Worm (Caenorhabditis elegans) whole organism, early embryonic: Measurements from ENCODE around the gene K10G9.2.
"Not testable (repeated sequence)": the region's sequence is repeated elsewhere in the genome, so short reads cannot be mapped to it uniquely, and the experiment has no call there.

Experiments
- B0310.2 ChIP-seq: sonication (generic microtip); optimal IDR thresholded peaks from 2 replicates; lab custom pipeline; 2016; ENCODE audit warnings: mild to moderate bottlenecking, missing genetic modification characterization, missing compliant biosample characterization
- F13C5.2 ChIP-seq: sonication (generic microtip); optimal IDR thresholded peaks from 2 replicates; lab custom pipeline; 2017; ENCODE audit warnings: mild to moderate bottlenecking, missing genetic modification characterization, inconsistent platforms, missing compliant biosample characterization
- aly-1 ChIP-seq: sonication (generic microtip); optimal IDR thresholded peaks from 2 replicates; lab custom pipeline; 2016; ENCODE audit warnings: missing genetic modification characterization, missing compliant biosample characterization
- ama-1 ChIP-seq: fragments of 150-350 bp; optimal IDR thresholded peaks from 2 replicates; lab custom pipeline; 2014
- ceh-13 ChIP-seq: fragments of 200-800 bp; sonication (Bioruptor generic); optimal IDR thresholded peaks from 2 replicates; lab custom pipeline; 2018; ENCODE audit warnings: mild to moderate bottlenecking, missing genetic modification characterization, missing compliant biosample characterization
- ceh-36 ChIP-seq: sonication (generic microtip); optimal IDR thresholded peaks from 2 replicates; lab custom pipeline; 2016; ENCODE audit warnings: missing genetic modification characterization, inconsistent platforms, missing compliant biosample characterization
- ets-7 ChIP-seq: sonication (generic microtip); optimal IDR thresholded peaks from 2 replicates; lab custom pipeline; 2016; ENCODE audit warnings: missing genotype, missing genetic modification characterization, missing compliant biosample characterization
- flt-1 ChIP-seq: fragments of 200-800 bp; sonication (Bioruptor generic); IDR thresholded peaks from 2 replicates; pipeline ENCODE4 v1.3.6; 2022; ENCODE audit warnings: missing genetic modification characterization, missing compliant biosample characterization
- hmbx-1 ChIP-seq: sonication (generic microtip); optimal IDR thresholded peaks from 2 replicates; lab custom pipeline; 2016; ENCODE audit warnings: mild to moderate bottlenecking, missing genetic modification characterization, missing compliant biosample characterization
- hmg-4 ChIP-seq: fragments of 200-800 bp; sonication (Bioruptor generic); optimal IDR thresholded peaks from 2 replicates; lab custom pipeline; 2018; ENCODE audit warnings: mild to moderate bottlenecking, missing genetic modification characterization, missing compliant biosample characterization
- hnd-1 ChIP-seq: sonication (generic microtip); optimal IDR thresholded peaks from 2 replicates; lab custom pipeline; 2016; ENCODE audit warnings: missing genetic modification characterization, missing compliant biosample characterization
- pes-1 ChIP-seq: fragments of 200-800 bp; sonication (Bioruptor generic); IDR thresholded peaks from 2 replicates; pipeline ENCODE4 v1.3.6; 2022; ENCODE audit warnings: missing genetic modification reagents, missing genetic modification characterization, missing compliant biosample characterization
- scrt-1 ChIP-seq: fragments of 200-800 bp; sonication (Bioruptor generic); IDR thresholded peaks from 2 replicates; pipeline ENCODE4 v1.3.6; 2022; ENCODE audit warnings: missing genetic modification characterization, missing compliant biosample characterization
- sea-1 ChIP-seq: fragments of 200-800 bp; sonication (Bioruptor generic); conservative IDR thresholded peaks from 2 replicates; pipeline ENCODE4 v1.3.6; 2022; ENCODE audit warnings: missing genetic modification characterization, missing compliant biosample characterization
- tbx-11 ChIP-seq: fragments of 200-800 bp; sonication (Bioruptor generic); IDR thresholded peaks from 2 replicates; pipeline ENCODE4 v1.3.6; 2022; ENCODE audit warnings: missing genetic modification characterization, missing compliant biosample characterization
- tbx-37 ChIP-seq: fragments of 200-800 bp; sonication (Bioruptor generic); conservative IDR thresholded peaks from 2 replicates; pipeline ENCODE4 v1.3.6; 2022; ENCODE audit warnings: missing genetic modification reagents, missing genetic modification characterization, missing compliant biosample characterization
- tra-4 ChIP-seq: sonication (generic microtip); optimal IDR thresholded peaks from 2 replicates; lab custom pipeline; 2017; ENCODE audit warnings: missing genetic modification characterization, missing compliant biosample characterization

Gene K10G9.2

DNA sequence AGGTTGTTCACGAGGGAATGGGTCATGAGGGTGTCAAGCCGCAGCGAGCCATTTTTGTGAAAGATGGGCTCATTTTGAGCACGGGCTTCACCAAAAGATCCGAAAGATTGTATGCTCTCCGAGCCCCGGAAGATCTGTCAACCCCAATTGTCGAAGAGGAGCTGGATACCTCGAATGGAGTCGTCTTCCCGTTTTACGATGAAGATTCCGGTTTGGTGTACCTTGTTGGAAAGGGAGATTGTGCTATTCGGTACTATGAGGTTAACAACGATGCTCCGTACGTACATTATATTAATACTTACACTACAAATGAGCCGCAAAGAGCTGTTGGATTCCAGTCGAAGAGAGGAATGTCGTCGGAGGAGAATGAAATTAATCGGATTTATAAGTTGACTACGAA is 34.6 kb upstream of the K10G9.2 start:
- TF ChIP-seq flt-1 (GFP tag; lab: Robert Waterston, UW) (no peak), scrt-1 (GFP tag; lab: Robert Waterston, UW) (no peak), ama-1 (lab: Kevin White, UChicago) (no peak), hmg-4 (no peak), tra-4 (tag; lab: Kevin White, UChicago) (no peak), hmbx-1 (no peak), aly-1 (tag; lab: Kevin White, UChicago) (no peak), ceh-36 (tag; lab: Kevin White, UChicago) (no peak), B0310.2 (no peak), tbx-37 (GFP tag; lab: Robert Waterston, UW) (no peak), tbx-11 (no peak)

ce11 chrIII:10253334-10253733 is 32.4 kb upstream of the K10G9.2 start:
- TF ChIP-seq scrt-1 (GFP tag; lab: Robert Waterston, UW) = no peak
- no peak for TF ChIP-seq hmbx-1
- TF ChIP-seq tra-4 (tag; lab: Kevin White, UChicago) = no peak
- no peak for TF ChIP-seq ama-1 (lab: Kevin White, UChicago)
- TF ChIP-seq ets-7 (tag; lab: Kevin White, UChicago) = no peak
- no peak for TF ChIP-seq hmg-4
- TF ChIP-seq aly-1 (tag; lab: Kevin White, UChicago) = no peak
- no peak for TF ChIP-seq flt-1 (GFP tag; lab: Robert Waterston, UW)
- no peak for TF ChIP-seq tbx-37 (GFP tag; lab: Robert Waterston, UW)
- no peak for TF ChIP-seq ceh-36 (tag; lab: Kevin White, UChicago)
- no peak for TF ChIP-seq B0310.2
- TF ChIP-seq F13C5.2 (tag; lab: Kevin White, UChicago) = no peak
- TF ChIP-seq hnd-1 = no peak
- no peak for TF ChIP-seq ceh-13
- no peak for TF ChIP-seq pes-1 (GFP tag; lab: Robert Waterston, UW)
- TF ChIP-seq sea-1 (GFP tag; lab: Robert Waterston, UW) = no peak
- TF ChIP-seq tbx-11 = no peak

DNA sequence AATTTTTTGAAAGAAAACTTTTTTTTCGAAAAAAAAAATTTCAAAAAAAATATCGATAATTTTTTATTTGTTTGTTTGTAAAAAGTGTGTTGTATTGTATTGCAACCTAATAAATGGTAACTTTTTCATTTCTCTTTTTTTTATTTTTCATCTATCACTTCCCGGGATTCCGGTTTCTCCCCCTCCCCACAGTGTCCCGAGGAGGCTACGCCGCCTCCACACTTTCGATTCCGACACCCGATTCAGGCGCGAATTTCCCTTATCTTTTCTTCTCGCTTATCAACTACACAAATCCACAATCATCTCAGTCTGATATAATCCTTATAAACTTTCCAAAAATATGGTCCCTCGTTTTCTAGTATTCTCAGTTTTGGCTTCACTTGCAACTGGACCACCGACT is 31.1 kb upstream of the K10G9.2 start, which contains the start of gene R01H10.4:
TSS of gene R01H10.4 (plus strand) at position 236 of the 400 bp plus-strand sequence.
- TF ChIP-seq ama-1 (lab: Kevin White, UChicago) (no peak), sea-1 (GFP tag; lab: Robert Waterston, UW) (no peak), aly-1 (tag; lab: Kevin White, UChicago) (no peak), tbx-37 (GFP tag; lab: Robert Waterston, UW) (no peak), hnd-1 (no peak), ets-7 (tag; lab: Kevin White, UChicago) (no peak), hmbx-1 (no peak), scrt-1 (GFP tag; lab: Robert Waterston, UW) (no peak), flt-1 (GFP tag; lab: Robert Waterston, UW) (no peak), tbx-11 (no peak), F13C5.2 (tag; lab: Kevin White, UChicago) (no peak), tra-4 (tag; lab: Kevin White, UChicago) (no peak), hmg-4 (no peak), pes-1 (GFP tag; lab: Robert Waterston, UW) (no peak), B0310.2 (no peak), ceh-13 (no peak), ceh-36 (tag; lab: Kevin White, UChicago) (no peak)

- TF ChIP-seq hnd-1 (no peak), sea-1 (GFP tag; lab: Robert Waterston, UW) (no peak), hmbx-1 (no peak), tbx-37 (GFP tag; lab: Robert Waterston, UW) (no peak), ceh-13 (no peak), ceh-36 (tag; lab: Kevin White, UChicago) (no peak), aly-1 (tag; lab: Kevin White, UChicago) (no peak), flt-1 (GFP tag; lab: Robert Waterston, UW) (no peak), tbx-11 (no peak), ama-1 (lab: Kevin White, UChicago) (no peak), tra-4 (tag; lab: Kevin White, UChicago) (no peak), pes-1 (GFP tag; lab: Robert Waterston, UW) (no peak), scrt-1 (GFP tag; lab: Robert Waterston, UW) (no peak), F13C5.2 (tag; lab: Kevin White, UChicago) (no peak), hmg-4 (no peak), B0310.2 (no peak)
Observed at ce11 chrIII:10258641-10259040, 27.1 kb upstream of the K10G9.2 start, which contains the start of gene rip-1. rip-1 (minus strand) TSS chrIII:10258741.

DNA sequence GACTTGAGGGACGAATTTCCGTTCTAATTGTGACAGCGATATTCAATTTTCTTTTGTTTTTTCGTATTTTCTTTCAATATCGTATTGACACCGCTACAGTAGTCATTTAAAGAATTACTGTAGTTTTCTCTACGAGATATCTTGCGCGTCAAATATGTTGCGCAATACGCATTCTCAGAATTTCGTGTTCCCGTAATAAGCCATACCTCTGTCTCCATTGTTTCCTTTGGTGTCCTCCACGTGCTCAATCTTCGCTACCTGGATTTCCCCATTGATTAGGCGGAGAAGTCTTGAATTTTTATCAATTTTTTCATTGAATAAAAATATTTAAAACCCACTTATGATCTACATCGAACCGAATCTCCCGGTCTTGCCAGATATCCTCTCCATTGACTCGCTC is 24.5 kb upstream of the K10G9.2 start:
- no peak for TF ChIP-seq hmg-4
- TF ChIP-seq ceh-36 (tag; lab: Kevin White, UChicago) = no peak

DNA sequence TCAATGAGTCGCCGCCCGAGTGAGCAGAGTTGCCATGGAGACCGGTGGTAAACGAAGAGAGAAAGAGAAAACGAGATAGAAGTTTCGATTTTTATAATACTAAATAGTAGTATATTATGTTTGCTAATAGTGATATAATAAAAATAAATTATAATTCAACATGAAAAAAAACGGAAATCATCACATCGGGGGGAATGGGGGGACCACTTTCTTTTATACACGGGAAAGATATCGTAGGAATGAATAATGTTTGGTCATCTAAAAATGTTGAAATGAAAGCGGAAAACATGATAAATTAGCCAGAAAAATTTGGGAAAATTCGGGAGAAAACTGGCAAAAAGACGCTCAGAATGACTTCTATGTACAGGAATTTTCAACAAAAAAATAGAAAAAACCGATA is 24.0 kb upstream of the K10G9.2 start, which contains the start of gene bbs-5:
TSS of gene bbs-5 (minus strand) at position 101 of the 400 bp plus-strand sequence.
- TF ChIP-seq tbx-37 (GFP tag; lab: Robert Waterston, UW) (no peak), hmbx-1 (no peak), scrt-1 (GFP tag; lab: Robert Waterston, UW) (no peak), F13C5.2 (tag; lab: Kevin White, UChicago) (no peak), aly-1 (tag; lab: Kevin White, UChicago) (no peak), ets-7 (tag; lab: Kevin White, UChicago) (no peak), tra-4 (tag; lab: Kevin White, UChicago) (no peak), ceh-13 (no peak), ceh-36 (tag; lab: Kevin White, UChicago) (no peak), ama-1 (lab: Kevin White, UChicago) (no peak), flt-1 (GFP tag; lab: Robert Waterston, UW) (no peak), pes-1 (GFP tag; lab: Robert Waterston, UW) (no peak), hmg-4 (no peak), B0310.2 (no peak), sea-1 (GFP tag; lab: Robert Waterston, UW) (no peak), tbx-11 (no peak), hnd-1 (no peak)

DNA sequence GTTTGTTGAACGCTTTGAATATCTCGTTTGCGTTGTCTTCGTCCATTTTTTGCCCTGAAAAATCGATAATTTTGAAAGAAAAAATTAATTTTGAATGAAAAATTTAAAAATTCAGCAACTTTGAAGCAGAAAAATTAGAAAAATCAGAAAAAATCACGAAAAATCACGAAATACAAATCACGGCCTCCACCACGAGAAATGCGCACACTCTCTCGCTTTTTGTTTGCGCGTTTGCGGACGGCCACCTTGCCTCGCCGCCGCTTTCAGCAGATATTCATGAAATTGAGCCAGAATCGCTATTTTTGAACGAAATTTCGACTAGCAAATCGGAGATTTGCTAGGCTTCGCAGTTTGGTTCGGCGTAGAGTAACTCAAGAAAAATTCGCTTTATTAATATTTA is 18.9 kb upstream of the K10G9.2 start, which contains the start of gene inpp-4B:
TSS of gene inpp-4B (minus strand) at position 54 of the 400 bp plus-strand sequence.
- not testable (repeated sequence) for TF ChIP-seq sea-1 (GFP tag; lab: Robert Waterston, UW); B0310.2; ets-7 (tag; lab: Kevin White, UChicago)
